Worm (Caenorhabditis elegans): Measurements from ENCODE around the gene ZK856.7.

ce11 chrV:10154698-10155097 lies 47.2 kb upstream of the ZK856.7 start, which contains the start of gene srsx-29:
- TF ChIP-seq lin-13 (GFP tag; optimal IDR thresholded peaks at IDR 0.05) (no peak), cey-2 (tag; optimal IDR thresholded peaks at IDR 0.05; ENCODE audit: borderline replicate concordance, insufficient read depth) (no peak), unc-62 (GFP tag; optimal IDR thresholded peaks at IDR 0.05 in 1 of 2) (no peak), unc-62 (tag; optimal IDR thresholded peaks at IDR 0.05) (no peak), jun-1 (tag; optimal IDR thresholded peaks at IDR 0.05) (no peak), ama-1 (optimal IDR thresholded peaks at IDR 0.05) (no peak), ztf-11 (tag; optimal IDR thresholded peaks at IDR 0.05) (no peak)

Data from whole organism, L4 larva.